Fruit fly (Drosophila melanogaster): ENCODE results near the gene CG9701.

The CG9701 gene

dm6 chr3L:16730645-16731044 is 2.7 kb upstream of the CG9701 start, which contains the start of gene Dbp73D:
Dbp73D (minus strand) TSS chr3L:16730818.
- TF ChIP-seq Sin3A (optimal IDR thresholded peaks at IDR 0.05) (no peak), psq (optimal IDR thresholded peaks at IDR 0.05) (no peak), insv (optimal IDR thresholded peaks at IDR 0.05) (no peak), h (optimal IDR thresholded peaks at IDR 0.05) (no peak), Myc (optimal IDR thresholded peaks at IDR 0.05) (no peak), ttk (optimal IDR thresholded peaks at IDR 0.05) (no peak)

dm6 chr3L:16741660-16742059 is 8.3 kb downstream of the CG9701 start:
- TF ChIP-seq Sin3A (optimal IDR thresholded peaks at IDR 0.05) (no peak), ttk (optimal IDR thresholded peaks at IDR 0.05) (no peak), psq (optimal IDR thresholded peaks at IDR 0.05) (no peak), h (optimal IDR thresholded peaks at IDR 0.05) (no peak), insv (optimal IDR thresholded peaks at IDR 0.05) (no peak), Myc (optimal IDR thresholded peaks at IDR 0.05) (no peak)

dm6 chr3L:16743906-16744704 is 10.8 kb downstream of the CG9701 start:
- no peak for TF ChIP-seq Myc (optimal IDR thresholded peaks at IDR 0.05)
- TF ChIP-seq psq (optimal IDR thresholded peaks at IDR 0.05) = no peak
- no peak for TF ChIP-seq insv (optimal IDR thresholded peaks at IDR 0.05)
- no peak for TF ChIP-seq ttk (optimal IDR thresholded peaks at IDR 0.05)
- no peak for TF ChIP-seq h (optimal IDR thresholded peaks at IDR 0.05)
- no peak for TF ChIP-seq Sin3A (optimal IDR thresholded peaks at IDR 0.05)

dm6 chr3L:16746586-16747383 is 13.4 kb downstream of the CG9701 start:
- TF ChIP-seq Myc (optimal IDR thresholded peaks at IDR 0.05) (no peak), h (optimal IDR thresholded peaks at IDR 0.05) (no peak)

- TF ChIP-seq insv (optimal IDR thresholded peaks at IDR 0.05) (no peak), h (optimal IDR thresholded peaks at IDR 0.05) (no peak), psq (optimal IDR thresholded peaks at IDR 0.05) (no peak), Myc (optimal IDR thresholded peaks at IDR 0.05) (no peak), ttk (optimal IDR thresholded peaks at IDR 0.05) (no peak), Sin3A (optimal IDR thresholded peaks at IDR 0.05) (no peak)
Measured at dm6 chr3L:16748343-16748742, 15.0 kb downstream of the CG9701 start.

- TF ChIP-seq Sin3A (optimal IDR thresholded peaks at IDR 0.05) = no peak
- TF ChIP-seq insv (optimal IDR thresholded peaks at IDR 0.05) = no peak
- no peak for TF ChIP-seq ttk (optimal IDR thresholded peaks at IDR 0.05)
- TF ChIP-seq Myc (optimal IDR thresholded peaks at IDR 0.05) = no peak
- no peak for TF ChIP-seq psq (optimal IDR thresholded peaks at IDR 0.05)
- no peak for TF ChIP-seq h (optimal IDR thresholded peaks at IDR 0.05)
Measured at dm6 chr3L:16749726-16750125, 16.4 kb downstream of the CG9701 start.

- no peak for TF ChIP-seq psq (optimal IDR thresholded peaks at IDR 0.05)
- no peak for TF ChIP-seq Sin3A (optimal IDR thresholded peaks at IDR 0.05)
- no peak for TF ChIP-seq ttk (optimal IDR thresholded peaks at IDR 0.05)
- TF ChIP-seq Myc (optimal IDR thresholded peaks at IDR 0.05) = no peak
- TF ChIP-seq insv (optimal IDR thresholded peaks at IDR 0.05) = no peak
- no peak for TF ChIP-seq h (optimal IDR thresholded peaks at IDR 0.05)
Measured at dm6 chr3L:16750750-16751149, 17.4 kb downstream of the CG9701 start.

- TF ChIP-seq ttk (optimal IDR thresholded peaks at IDR 0.05) (no peak), psq (optimal IDR thresholded peaks at IDR 0.05) (no peak), insv (optimal IDR thresholded peaks at IDR 0.05) (no peak), Myc (optimal IDR thresholded peaks at IDR 0.05) (no peak)
Measured at dm6 chr3L:16751487-16752054, 18.2 kb downstream of the CG9701 start.

- TF ChIP-seq ttk (optimal IDR thresholded peaks at IDR 0.05) (no peak), Myc (optimal IDR thresholded peaks at IDR 0.05) (no peak), insv (optimal IDR thresholded peaks at IDR 0.05) (no peak), psq (optimal IDR thresholded peaks at IDR 0.05) (no peak), Sin3A (optimal IDR thresholded peaks at IDR 0.05) (no peak), h (optimal IDR thresholded peaks at IDR 0.05) (no peak)
Measured at dm6 chr3L:16752402-16753096, 19.2 kb downstream of the CG9701 start.

dm6 chr3L:16755189-16755588 is 21.8 kb downstream of the CG9701 start, which contains the start of gene CG42852:
CG42852 (plus strand) TSS chr3L:16755489.
- TF ChIP-seq psq (optimal IDR thresholded peaks at IDR 0.05) = no peak
- TF ChIP-seq insv (optimal IDR thresholded peaks at IDR 0.05) = no peak
- no peak for TF ChIP-seq ttk (optimal IDR thresholded peaks at IDR 0.05)
- TF ChIP-seq Myc (optimal IDR thresholded peaks at IDR 0.05) = no peak

dm6 chr3L:16758504-16759109 is 25.3 kb downstream of the CG9701 start:
- TF ChIP-seq insv (optimal IDR thresholded peaks at IDR 0.05) = no peak

dm6 chr3L:16759483-16759882 is 26.1 kb downstream of the CG9701 start:
- TF ChIP-seq Myc (optimal IDR thresholded peaks at IDR 0.05) (no peak), insv (optimal IDR thresholded peaks at IDR 0.05) (no peak), h (optimal IDR thresholded peaks at IDR 0.05) (no peak), Sin3A (optimal IDR thresholded peaks at IDR 0.05) (no peak), ttk (optimal IDR thresholded peaks at IDR 0.05) (no peak), psq (optimal IDR thresholded peaks at IDR 0.05) (no peak)

Measured in Kc167 (cell line).